Fruit fly (Drosophila melanogaster) whole organism, adult: ENCODE measurements around the gene Ssadh.

Experiments
- CG11617 ChIP-seq: fragments of 200-800 bp; sonication (Bioruptor generic); optimal IDR thresholded peaks from 2 replicates; lab custom pipeline; 2017; ENCODE audit warnings: mild to moderate bottlenecking, missing biosample characterization, missing genetic modification reagents, missing genetic modification characterization
- CG7045 ChIP-seq: fragments of 200-800 bp; sonication (Bioruptor generic); optimal IDR thresholded peaks from 2 replicates; lab custom pipeline; 2017; ENCODE audit warnings: missing biosample characterization, mild to moderate bottlenecking, missing genetic modification characterization
- CG7101 ChIP-seq: fragments of 200-800 bp; sonication (Bioruptor generic); optimal IDR thresholded peaks from 2 replicates; lab custom pipeline; 2018; ENCODE audit warnings: missing biosample characterization, mild to moderate bottlenecking, missing genetic modification characterization, moderate library complexity
- Clk ChIP-seq: fragments of 200-800 bp; sonication (Bioruptor generic); optimal IDR thresholded peaks from 2 replicates; lab custom pipeline; 2017; ENCODE audit warnings: missing biosample characterization, missing genetic modification characterization
- bab1 ChIP-seq: fragments of 200-800 bp; sonication (Bioruptor generic); optimal IDR thresholded peaks from 3 replicates; lab custom pipeline; 2019; ENCODE audit warnings: missing biosample characterization, mild to moderate bottlenecking, missing genetic modification characterization, moderate library complexity
- ovo ChIP-seq: fragments of 200-800 bp; sonication (Bioruptor generic); optimal IDR thresholded peaks from 2 replicates; lab custom pipeline; 2016; ENCODE audit warnings: missing biosample characterization, missing genetic modification characterization
- pad ChIP-seq: fragments of 200-800 bp; sonication (Bioruptor generic); optimal IDR thresholded peaks from 3 replicates; lab custom pipeline; 2017; ENCODE audit warnings: missing biosample characterization, missing genetic modification characterization, mild to moderate bottlenecking, moderate library complexity, missing genetic modification reagents
- tj ChIP-seq: fragments of 200-800 bp; sonication (Bioruptor generic); optimal IDR thresholded peaks from 3 replicates; lab custom pipeline; 2017; ENCODE audit warnings: missing biosample characterization, mild to moderate bottlenecking, missing genetic modification characterization, moderate library complexity

DNA sequence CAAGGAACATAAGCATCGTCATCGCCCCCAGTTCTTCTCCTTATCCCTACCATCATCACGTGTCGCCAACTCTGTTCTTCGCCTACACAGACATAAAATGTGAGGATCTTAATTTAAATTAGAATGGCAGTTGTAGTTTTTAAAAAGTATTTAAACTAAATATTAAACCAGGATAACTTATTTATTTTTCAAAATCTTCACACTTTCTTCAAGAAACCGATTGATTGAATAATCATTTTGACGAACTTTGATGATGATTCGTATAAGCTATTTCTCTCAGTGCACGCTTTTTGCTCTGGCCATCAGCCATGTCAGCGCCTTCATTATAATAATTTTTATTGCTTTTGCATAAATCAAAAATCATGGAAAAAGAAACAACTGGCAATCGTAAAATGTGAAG lies 12.2 kb upstream of the Ssadh start:
- TF ChIP-seq CG7101 (tag; lab: Kevin White, UChicago), result no peak
- TF ChIP-seq tj (GFP tag; lab: Kevin White, UChicago), result peak; percentile 49
- no peak for TF ChIP-seq CG7045 (GFP tag; lab: Kevin White, UChicago)
- TF ChIP-seq CG11617 (GFP tag; lab: Kevin White, UChicago), result no peak
- no peak for TF ChIP-seq pad (GFP tag; lab: Kevin White, UChicago)
- TF ChIP-seq ovo (GFP tag; lab: Kevin White, UChicago), result no peak
- TF ChIP-seq Clk (GFP tag; lab: Kevin White, UChicago), result no peak
- peak; percentile 81 for TF ChIP-seq bab1 (GFP tag; lab: Kevin White, UChicago)
